Worm (Caenorhabditis elegans) whole organism, L1 larva: Measurements from ENCODE around the gene daf-11.

Experiments
- blmp-1 ChIP-seq: fragments of 150-350 bp; optimal IDR thresholded peaks from 2 replicates; lab custom pipeline; 2014; ENCODE audit warnings: missing biosample characterization, missing genetic modification characterization
- snpc-4 ChIP-seq: fragments of 150-350 bp; optimal IDR thresholded peaks from 2 replicates; lab custom pipeline; 2014; ENCODE audit warnings: missing biosample characterization, missing genetic modification characterization

daf-11 gene

DNA sequence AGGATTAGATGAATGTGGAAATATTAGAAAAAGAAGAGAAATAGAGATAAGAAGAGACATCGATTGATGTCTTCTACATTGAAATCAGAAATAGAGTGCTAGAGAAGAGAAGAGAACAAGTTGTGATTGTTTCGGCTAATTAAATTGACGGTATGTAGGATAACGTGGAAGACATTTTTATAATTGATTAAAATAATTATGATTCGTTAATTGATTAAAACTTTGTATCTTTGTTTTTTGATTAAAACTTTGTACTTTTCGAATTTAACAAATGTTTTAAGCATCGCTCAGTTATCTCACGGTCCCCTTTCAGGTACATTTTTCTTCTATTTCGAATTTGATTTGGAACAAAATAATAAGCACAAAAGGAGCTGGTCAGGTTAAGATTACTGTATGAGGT is 53.4 kb downstream of the daf-11 start, which contains the start of gene lgc-44:
lgc-44 (minus strand) TSS at position 101 of the 400 bp plus-strand sequence.
- TF ChIP-seq blmp-1 (peak; percentile 23), snpc-4 (no peak)
